Worm (Caenorhabditis elegans) whole organism, young adult: ENCODE data around the gene M01H9.4.
A peak's percentile ranks its signal among the peaks of the same experiment; 100 is the strongest.

ENCODE experiments used
- F22D6.2 ChIP-seq: sonication (generic microtip); optimal IDR thresholded peaks from 2 replicates; lab custom pipeline; 2016; ENCODE audit warnings: mild to moderate bottlenecking, missing genetic modification characterization, missing compliant biosample characterization
- F39B2.1 ChIP-seq: fragments of 200-800 bp; sonication (Bioruptor generic); IDR thresholded peaks from 2 replicates; pipeline ENCODE4 v1.3.6; 2022; ENCODE audit warnings: missing genetic modification reagents, missing genetic modification characterization, missing compliant biosample characterization
- F49E8.2 ChIP-seq: sonication (generic microtip); optimal IDR thresholded peaks from 3 replicates; lab custom pipeline; 2017; ENCODE audit warnings: missing genetic modification characterization, mild to moderate bottlenecking, missing compliant biosample characterization, antibody characterized with exemption, moderate library complexity; ENCODE audit not compliant: insufficient read depth
- F55B11.4 ChIP-seq: sonication (generic microtip); optimal IDR thresholded peaks from 2 replicates; lab custom pipeline; 2016; ENCODE audit warnings: missing compliant biosample characterization, missing genetic modification characterization, borderline replicate concordance; ENCODE audit not compliant: insufficient read depth
- F57C9.4 ChIP-seq: sonication (generic microtip); optimal IDR thresholded peaks from 2 replicates; lab custom pipeline; 2017; ENCODE audit warnings: mild to moderate bottlenecking, missing genetic modification characterization, missing compliant biosample characterization
- T07F8.4 ChIP-seq: sonication (generic microtip); optimal IDR thresholded peaks from 2 replicates; lab custom pipeline; 2016; ENCODE audit warnings: mild to moderate bottlenecking, missing genetic modification characterization, moderate library complexity, missing compliant biosample characterization
- aptf-2 ChIP-seq: fragments of 200-800 bp; sonication (Bioruptor generic); conservative IDR thresholded peaks from 2 replicates; pipeline ENCODE4 v1.3.6; 2022; ENCODE audit warnings: missing genetic modification reagents, missing genetic modification characterization, missing compliant biosample characterization
- athp-1 ChIP-seq: sonication (generic microtip); optimal IDR thresholded peaks from 2 replicates; lab custom pipeline; 2017; ENCODE audit warnings: mild to moderate bottlenecking, missing genetic modification characterization, missing compliant biosample characterization
- attf-3 ChIP-seq: fragments of 200-800 bp; sonication (Bioruptor generic); conservative IDR thresholded peaks from 2 replicates; pipeline ENCODE4 v1.3.6; 2022; ENCODE audit warnings: missing genetic modification reagents, missing genetic modification characterization, missing compliant biosample characterization
- bed-1 ChIP-seq: fragments of 200-800 bp; sonication (Bioruptor generic); IDR thresholded peaks from 2 replicates; pipeline ENCODE4 v1.3.6; 2022; ENCODE audit warnings: missing genetic modification reagents, missing genetic modification characterization, missing compliant biosample characterization
- bed-2 ChIP-seq: fragments of 200-800 bp; sonication (Bioruptor generic); IDR thresholded peaks from 2 replicates; pipeline ENCODE4 v1.3.6; 2022; ENCODE audit warnings: missing genetic modification reagents, missing genetic modification characterization, missing compliant biosample characterization
- ceh-27 ChIP-seq: fragments of 200-800 bp; sonication (Bioruptor generic); optimal IDR thresholded peaks from 2 replicates; lab custom pipeline; 2018; ENCODE audit warnings: mild to moderate bottlenecking, missing genetic modification characterization, moderate library complexity, missing compliant biosample characterization
- ceh-58 ChIP-seq: fragments of 200-800 bp; sonication (Bioruptor generic); IDR thresholded peaks from 2 replicates; pipeline ENCODE4 v1.3.6; 2022; ENCODE audit warnings: missing genetic modification characterization, missing compliant biosample characterization
- ceh-79 ChIP-seq: sonication (generic microtip); optimal IDR thresholded peaks from 2 replicates; lab custom pipeline; 2017; ENCODE audit warnings: mild to moderate bottlenecking, missing genetic modification characterization, missing compliant biosample characterization
- ceh-91 ChIP-seq: fragments of 200-800 bp; sonication (Bioruptor generic); IDR thresholded peaks from 2 replicates; pipeline ENCODE4 v1.3.6; 2022; ENCODE audit warnings: missing genetic modification reagents, missing genetic modification characterization, missing compliant biosample characterization
- chd-7 ChIP-seq: sonication (generic microtip); optimal IDR thresholded peaks from 2 replicates; lab custom pipeline; 2016; ENCODE audit warnings: mild to moderate bottlenecking, missing genetic modification characterization, moderate library complexity, missing compliant biosample characterization
- dox-1 ChIP-seq: fragments of 200-800 bp; sonication (Bioruptor generic); IDR thresholded peaks from 2 replicates; pipeline ENCODE4 v1.3.6; 2022; ENCODE audit warnings: missing genetic modification reagents, missing genetic modification characterization, missing compliant biosample characterization
- efl-1 ChIP-seq: fragments of 150-350 bp; optimal IDR thresholded peaks from 2 replicates; lab custom pipeline; 2014; ENCODE audit warnings: missing biosample characterization, missing genetic modification reagents, missing genetic modification characterization
- egrh-3 ChIP-seq: fragments of 200-800 bp; sonication (Bioruptor generic); IDR thresholded peaks from 2 replicates; pipeline ENCODE4 v1.3.6; 2022; ENCODE audit warnings: missing genetic modification reagents, missing genetic modification characterization, missing compliant biosample characterization
- gei-17 ChIP-seq: fragments of 200-800 bp; sonication (Bioruptor generic); optimal IDR thresholded peaks from 2 replicates; lab custom pipeline; 2018; ENCODE audit warnings: mild to moderate bottlenecking, missing genetic modification characterization, missing compliant biosample characterization
- hlh-12 ChIP-seq: sonication (generic microtip); optimal IDR thresholded peaks from 2 replicates; lab custom pipeline; 2016; ENCODE audit warnings: missing genetic modification characterization, missing compliant biosample characterization
- hlh-26 ChIP-seq: fragments of 200-800 bp; sonication (Bioruptor generic); conservative IDR thresholded peaks from 2 replicates; pipeline ENCODE4 v1.3.6; 2022; ENCODE audit warnings: missing genetic modification reagents, missing genetic modification characterization, missing compliant biosample characterization
- hmg-20 ChIP-seq: fragments of 200-800 bp; sonication (Bioruptor generic); IDR thresholded peaks from 2 replicates; pipeline ENCODE4 v1.3.6; 2022; ENCODE audit warnings: missing genetic modification reagents, missing genetic modification characterization, missing compliant biosample characterization
- let-526 ChIP-seq: fragments of 200-800 bp; sonication (Bioruptor generic); IDR thresholded peaks from 2 replicates; pipeline ENCODE4 v1.3.6; 2022; ENCODE audit warnings: missing genetic modification reagents, missing genetic modification characterization, missing compliant biosample characterization
- lin-35 ChIP-seq, 3 experiments: fragments of 150-350 bp in 2 of 3; sonication (generic microtip) in 1 of 3; optimal IDR thresholded peaks; 2 replicates each; lab custom pipeline; 2014 to 2018; ENCODE audit warnings: missing biosample characterization in 3 of 3, missing genetic modification characterization in 3 of 3, missing genetic modification reagents in 3 of 3
- lir-1 ChIP-seq: fragments of 200-800 bp; sonication (Bioruptor generic); conservative IDR thresholded peaks from 2 replicates; pipeline ENCODE4 v1.3.6; 2022; ENCODE audit warnings: missing genetic modification reagents, missing genetic modification characterization, missing compliant biosample characterization
- madf-6 ChIP-seq: fragments of 200-800 bp; sonication (Bioruptor generic); IDR thresholded peaks from 2 replicates; pipeline ENCODE4 v1.3.6; 2022; ENCODE audit warnings: missing genetic modification reagents, missing genetic modification characterization, missing compliant biosample characterization
- mcd-1 ChIP-seq: fragments of 200-800 bp; sonication (Bioruptor generic); IDR thresholded peaks from 2 replicates; pipeline ENCODE4 v1.3.6; 2022; ENCODE audit warnings: missing genetic modification reagents, missing genetic modification characterization, missing compliant biosample characterization
- nfya-1 ChIP-seq: sonication (generic microtip); optimal IDR thresholded peaks from 2 replicates; lab custom pipeline; 2017; ENCODE audit warnings: antibody characterized with exemption, missing compliant biosample characterization, missing genetic modification characterization, borderline replicate concordance; ENCODE audit not compliant: insufficient read depth
- nfya-2 ChIP-seq: fragments of 200-800 bp; sonication (Bioruptor generic); IDR thresholded peaks from 2 replicates; pipeline ENCODE4 v1.3.6; 2022; ENCODE audit warnings: missing genetic modification reagents, missing genetic modification characterization, missing compliant biosample characterization
- nhr-179 ChIP-seq: sonication (generic microtip); optimal IDR thresholded peaks from 2 replicates; lab custom pipeline; 2016; ENCODE audit warnings: mild to moderate bottlenecking, missing genetic modification characterization, missing compliant biosample characterization
- nhr-80 ChIP-seq: sonication (generic microtip); optimal IDR thresholded peaks from 2 replicates; lab custom pipeline; 2016; ENCODE audit warnings: missing genetic modification characterization, missing compliant biosample characterization
- sea-2 ChIP-seq: fragments of 200-800 bp; sonication (Bioruptor generic); IDR thresholded peaks from 2 replicates; pipeline ENCODE4 v1.3.6; 2022; ENCODE audit warnings: missing genetic modification characterization, missing compliant biosample characterization
- snpc-1.1 ChIP-seq: sonication (generic microtip); optimal IDR thresholded peaks from 2 replicates; lab custom pipeline; 2017; ENCODE audit warnings: missing genetic modification characterization, mild to moderate bottlenecking, missing compliant biosample characterization, antibody characterized with exemption, moderate library complexity, missing genotype, missing genetic modification reagents; ENCODE audit not compliant: insufficient read depth
- snpc-1.3 ChIP-seq: sonication (generic microtip); optimal IDR thresholded peaks from 2 replicates; lab custom pipeline; 2017; ENCODE audit warnings: missing genetic modification characterization, mild to moderate bottlenecking, missing compliant biosample characterization, antibody characterized with exemption, moderate library complexity, missing genotype, missing genetic modification reagents; ENCODE audit not compliant: insufficient read depth
- snpc-4 ChIP-seq, 5 experiments: fragments of 150-350 bp in 1 of 5; sonication (generic microtip) in 4 of 5; optimal IDR thresholded peaks; 2 replicates each; lab custom pipeline; 2014 to 2018; ENCODE audit warnings: missing genetic modification characterization in 5 of 5, missing biosample characterization in 3 of 5, antibody characterized with exemption in 2 of 5, mild to moderate bottlenecking in 2 of 5, missing compliant biosample characterization in 2 of 5, missing genotype in 2 of 5, moderate library complexity in 2 of 5, missing genetic modification reagents in 1 of 5
- somi-1 ChIP-seq: fragments of 200-800 bp; sonication (Bioruptor generic); optimal IDR thresholded peaks from 2 replicates; lab custom pipeline; 2018; ENCODE audit warnings: mild to moderate bottlenecking, missing genetic modification characterization, missing compliant biosample characterization
- tbp1 ChIP-seq: fragments of 200-800 bp; sonication (Bioruptor generic); optimal IDR thresholded peaks from 2 replicates; lab custom pipeline; 2018; ENCODE audit warnings: mild to moderate bottlenecking, missing genetic modification characterization, missing compliant biosample characterization
- tbx-9 ChIP-seq: sonication (generic microtip); optimal IDR thresholded peaks from 2 replicates; lab custom pipeline; 2016; ENCODE audit warnings: borderline replicate concordance, missing genetic modification characterization, inconsistent platforms, missing compliant biosample characterization
- tlf-1 ChIP-seq: fragments of 200-800 bp; sonication (Bioruptor generic); optimal IDR thresholded peaks from 2 replicates; lab custom pipeline; 2018; ENCODE audit warnings: mild to moderate bottlenecking, missing genetic modification characterization, missing compliant biosample characterization
- zim-3 ChIP-seq: sonication (generic microtip); optimal IDR thresholded peaks from 2 replicates; lab custom pipeline; 2017; ENCODE audit warnings: mild to moderate bottlenecking, missing genetic modification characterization, moderate library complexity, missing compliant biosample characterization
- ztf-18 ChIP-seq: sonication (generic microtip); optimal IDR thresholded peaks from 2 replicates; lab custom pipeline; 2016; ENCODE audit warnings: missing genotype, mild to moderate bottlenecking, missing genetic modification characterization, missing compliant biosample characterization
- ztf-22 ChIP-seq: fragments of 200-800 bp; sonication (Bioruptor generic); optimal IDR thresholded peaks from 2 replicates; lab custom pipeline; 2018; ENCODE audit warnings: mild to moderate bottlenecking, missing genetic modification characterization, moderate library complexity, missing compliant biosample characterization

Gene M01H9.4

DNA sequence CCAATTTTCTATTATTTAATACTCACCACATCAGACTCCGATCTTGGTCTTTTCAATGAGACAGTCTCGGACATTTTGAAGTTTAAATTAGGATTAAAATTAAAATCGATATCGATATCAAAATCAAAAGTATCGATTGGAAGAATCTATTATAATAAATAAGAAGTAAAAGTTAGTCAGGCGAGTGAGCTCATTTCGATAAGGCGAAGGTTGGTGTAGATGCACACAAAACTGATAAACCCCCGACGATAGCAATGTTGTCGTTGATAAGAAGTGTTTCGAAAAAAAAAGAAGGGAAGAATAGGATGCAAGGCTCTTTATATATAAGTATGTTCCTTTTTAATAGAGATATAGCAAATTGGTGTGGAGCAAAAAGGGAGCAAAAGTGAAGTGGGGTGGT is at the start of gene M01H9.4:
TSS of gene M01H9.4 (minus strand) at position 379 of the 400 bp plus-strand sequence.
- no peak for TF ChIP-seq nfya-1
- TF ChIP-seq nhr-80 (tag; lab: Kevin White, UChicago), result peak; percentile 83

DNA sequence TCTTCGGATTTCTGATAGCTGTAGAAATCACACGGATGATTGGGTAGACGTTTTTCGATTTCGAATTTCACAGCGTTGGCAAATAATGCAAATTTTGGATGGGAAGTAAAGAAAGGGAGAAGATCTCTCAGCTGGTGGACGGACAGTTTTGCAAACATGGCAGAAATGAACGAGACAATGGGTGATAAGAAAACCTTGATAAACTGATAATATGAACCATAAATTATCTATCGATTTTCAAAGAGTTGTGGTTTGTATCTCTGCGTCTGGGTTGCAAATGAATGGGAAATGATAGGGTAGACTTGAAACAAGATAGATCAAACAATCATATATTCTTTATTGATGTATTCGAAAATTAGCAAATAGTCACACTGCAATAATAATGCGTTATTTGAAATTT is 47.5 kb upstream of the M01H9.4 start, which contains the start of gene ZK185.3:
TSS of gene ZK185.3 (minus strand) at position 263 of the 400 bp plus-strand sequence.
- TF ChIP-seq nhr-80 (tag; lab: Kevin White, UChicago), result peak; percentile 72
- no peak for TF ChIP-seq athp-1 (tag; lab: Kevin White, UChicago)
- TF ChIP-seq madf-6, result no peak
- TF ChIP-seq F39B2.1 (GFP tag; lab: Robert Waterston, UW), result no peak
- TF ChIP-seq T07F8.4, result no peak
- TF ChIP-seq dox-1 (GFP tag; lab: Robert Waterston, UW), result 0 out of 2 replicates have a peak, but pooled peaks have one; percentile 14

DNA sequence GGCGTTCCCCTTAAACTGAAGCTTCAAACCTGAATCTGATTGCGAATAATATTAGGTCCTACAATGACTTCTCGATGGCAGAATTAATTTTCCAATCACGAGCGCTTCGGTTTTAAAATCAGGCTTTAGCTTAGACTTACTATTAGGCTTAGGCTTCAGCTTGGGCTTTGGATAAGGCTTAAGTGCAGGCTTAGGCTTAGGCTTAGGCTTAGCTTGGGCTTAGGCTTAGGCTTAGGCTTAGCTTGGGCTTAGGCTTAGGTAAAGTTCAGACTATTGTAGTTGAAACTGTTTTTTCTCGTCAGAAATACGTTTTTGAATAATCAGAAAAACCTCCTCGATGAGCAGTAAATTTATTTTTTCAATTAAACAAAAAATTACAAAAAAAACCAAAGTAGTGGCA is 44.0 kb upstream of the M01H9.4 start:
- TF ChIP-seq ztf-18 (tag; lab: Kevin White, UChicago) (no peak), efl-1 (GFP tag; lab: Kevin White, UChicago) (no peak), ceh-58 (no peak), somi-1 (GFP tag; lab: Kevin White, UChicago) (no peak), nhr-179 (no peak), bed-2 (GFP tag; lab: Robert Waterston, UW) (no peak), gei-17 (GFP tag; lab: Kevin White, UChicago) (no peak), ztf-22 (GFP tag; lab: Kevin White, UChicago) (no peak), hlh-26 (no peak), ceh-79 (no peak), F49E8.2 (tag; lab: Kevin White, UChicago) (no peak), mcd-1 (GFP tag; lab: Robert Waterston, UW) (no peak), hmg-20 (GFP tag; lab: Robert Waterston, UW) (no peak), tbx-9 (tag; lab: Kevin White, UChicago) (no peak), aptf-2 (no peak), egrh-3 (no peak), F39B2.1 (GFP tag; lab: Robert Waterston, UW) (no peak), zim-3 (tag; lab: Kevin White, UChicago) (no peak), sea-2 (GFP tag; lab: Robert Waterston, UW) (no peak), lin-35 (GFP tag; optimal IDR thresholded peaks at IDR 0.05; lab: Kevin White, UChicago) (no peak)
- TF ChIP-seq, all 124 proteins: peak for 0

DNA sequence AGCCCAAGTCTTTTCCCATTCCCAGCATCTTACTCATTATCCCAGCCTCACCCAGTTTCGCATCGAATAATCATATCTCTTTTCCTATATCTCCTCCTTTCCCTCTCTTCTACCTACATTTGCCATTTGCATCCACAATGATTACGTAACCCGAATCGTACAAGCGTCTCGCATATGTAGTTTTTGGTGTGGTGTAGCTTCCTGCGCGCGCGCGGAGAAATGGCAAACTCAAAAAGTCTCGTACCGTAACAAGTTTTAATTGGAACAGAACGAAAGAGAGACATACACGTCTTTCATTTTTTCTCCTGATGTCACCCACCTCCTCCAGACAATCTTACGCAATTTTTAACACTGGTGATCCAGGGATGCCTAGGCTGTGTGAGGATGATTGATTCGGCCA is 43.3 kb upstream of the M01H9.4 start:
- no peak for TF ChIP-seq snpc-1.1 (tag; lab: Kevin White, UChicago)
- TF ChIP-seq ceh-91 (GFP tag; lab: Robert Waterston, UW), result no peak
- no peak for TF ChIP-seq F55B11.4 (tag; lab: Kevin White, UChicago)
- TF ChIP-seq ceh-27 (GFP tag; lab: Kevin White, UChicago), result no peak
- no peak for TF ChIP-seq bed-1 (GFP tag; lab: Robert Waterston, UW)
- TF ChIP-seq lir-1, result no peak
- TF ChIP-seq F57C9.4 (tag; lab: Kevin White, UChicago), result no peak
- TF ChIP-seq tlf-1 (GFP tag; lab: Kevin White, UChicago), result no peak
- no peak for TF ChIP-seq snpc-1.3 (tag; lab: Kevin White, UChicago)
- TF ChIP-seq nfya-2 (GFP tag; lab: Robert Waterston, UW), result no peak
- no peak for TF ChIP-seq tbp1 (GFP tag; lab: Kevin White, UChicago)
- TF ChIP-seq chd-7 (tag; lab: Kevin White, UChicago), result no peak
- TF ChIP-seq ztf-18 (tag; lab: Kevin White, UChicago), result no peak
- no peak for TF ChIP-seq efl-1 (GFP tag; lab: Kevin White, UChicago)
- no peak for TF ChIP-seq hlh-12 (tag; lab: Kevin White, UChicago)
- no peak for TF ChIP-seq lin-35 (GFP tag; optimal IDR thresholded peaks at IDR 0.05; lab: Kevin White, UChicago)
- TF ChIP-seq let-526 (GFP tag; lab: Robert Waterston, UW), result no peak
- no peak for TF ChIP-seq snpc-4 (GFP tag; optimal IDR thresholded peaks at IDR 0.05; lab: Kevin White, UChicago)
- no peak for TF ChIP-seq snpc-4 (tag; optimal IDR thresholded peaks at IDR 0.05; lab: Kevin White, UChicago)
- no peak for TF ChIP-seq F22D6.2 (tag; lab: Kevin White, UChicago)
- TF ChIP-seq attf-3 (GFP tag; lab: Robert Waterston, UW), result no peak
